Fruit fly (Drosophila melanogaster): Measurements from ENCODE around the gene CG14262.

The CG14262 gene

DNA sequence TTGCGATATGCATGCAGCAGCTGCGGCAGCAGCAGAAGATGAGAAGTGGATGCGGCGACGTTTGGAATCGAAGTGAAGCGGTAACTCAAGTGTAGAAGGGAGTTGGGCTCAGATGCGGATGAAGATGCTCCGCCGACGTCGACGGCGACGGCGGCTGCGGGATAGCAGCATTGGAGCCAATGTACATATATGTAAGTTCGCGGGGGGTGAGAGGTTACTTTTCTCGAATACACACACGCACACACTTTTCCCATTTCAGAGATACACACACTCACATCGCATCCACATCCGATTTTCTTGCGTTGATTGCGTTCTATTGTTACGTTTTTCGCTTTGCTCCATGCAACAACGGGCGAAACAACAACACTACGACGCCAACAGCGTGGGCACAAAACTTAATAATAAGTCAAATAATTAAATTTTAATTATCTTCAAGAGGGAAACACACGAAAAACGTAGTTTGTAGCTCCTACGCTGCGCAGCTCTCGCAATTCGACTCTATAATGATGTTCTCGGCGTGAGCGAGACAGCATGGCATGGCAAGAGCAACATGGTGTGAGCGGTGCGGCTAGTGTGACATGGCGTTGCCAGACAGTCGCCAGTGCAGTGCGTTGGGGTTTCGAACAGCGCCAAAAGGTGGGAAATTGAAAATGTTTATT, 20.4 kb downstream of the CG14262 start, which contains the start of gene CG18766 (continued):
- TF ChIP-seq fd59A (GFP tag; optimal IDR thresholded peaks at IDR 0.05) (no peak), Eip93F (GFP tag; optimal IDR thresholded peaks at IDR 0.05) (peak; percentile 66), Smox (GFP tag; optimal IDR thresholded peaks at IDR 0.05) (no peak), CG15336 (GFP tag; IDR thresholded peaks at IDR 0.05) (no peak), Lpt (GFP tag; optimal IDR thresholded peaks at IDR 0.05) (no peak), lz (GFP tag; optimal IDR thresholded peaks at IDR 0.05) (no peak), CG6163 (GFP tag; IDR thresholded peaks at IDR 0.05) (0 out of 3 replicates have a peak, but pooled peaks have one; percentile 46), spab (GFP tag; optimal IDR thresholded peaks at IDR 0.05) (no peak), Hr38 (GFP tag; optimal IDR thresholded peaks at IDR 0.05) (no peak), CG4318 (GFP tag; optimal IDR thresholded peaks at IDR 0.05) (no peak), CG10631 (GFP tag; optimal IDR thresholded peaks at IDR 0.05) (no peak), achi (GFP tag; optimal IDR thresholded peaks at IDR 0.05) (no peak), CG11294 (GFP tag; IDR thresholded peaks at IDR 0.05) (no peak), CG32006 (GFP tag; optimal IDR thresholded peaks at IDR 0.05) (peak; percentile 28), dac (GFP tag; optimal IDR thresholded peaks at IDR 0.05) (no peak), CG6808 (GFP tag; optimal IDR thresholded peaks at IDR 0.05) (no peak), CG6854 (GFP tag; optimal IDR thresholded peaks at IDR 0.05) (peak; percentile 58)

dm6 chr3R:27244412-27244741, 20.9 kb downstream of the CG14262 start:
- no peak for TF ChIP-seq achi (GFP tag; optimal IDR thresholded peaks at IDR 0.05)
- no peak for TF ChIP-seq CG11294 (GFP tag; IDR thresholded peaks at IDR 0.05)
- TF ChIP-seq fkh (GFP tag; optimal IDR thresholded peaks at IDR 0.05), result peak; percentile 89
- TF ChIP-seq Sox102F (GFP tag; optimal IDR thresholded peaks at IDR 0.05), result no peak
- no peak for TF ChIP-seq Hr39 (GFP tag; optimal IDR thresholded peaks at IDR 0.05)
- TF ChIP-seq dsx (GFP tag; optimal IDR thresholded peaks at IDR 0.05; ENCODE audit: poor library complexity, severe bottlenecking), result no peak
- TF ChIP-seq CG9139 (GFP tag; optimal IDR thresholded peaks at IDR 0.05), result no peak
- TF ChIP-seq OdsH (GFP tag; optimal IDR thresholded peaks at IDR 0.05), result no peak
- no peak for TF ChIP-seq CG6808 (GFP tag; optimal IDR thresholded peaks at IDR 0.05)
- TF ChIP-seq esn (GFP tag; optimal IDR thresholded peaks at IDR 0.05), result peak; percentile 3
- peak; percentile 5 for TF ChIP-seq lz (GFP tag; optimal IDR thresholded peaks at IDR 0.05)
- TF ChIP-seq Hr4 (GFP tag; optimal IDR thresholded peaks at IDR 0.05), result no peak
- TF ChIP-seq fd85E (GFP tag; optimal IDR thresholded peaks at IDR 0.05), result no peak
- TF ChIP-seq ss (GFP tag; optimal IDR thresholded peaks at IDR 0.05), result no peak
- TF ChIP-seq CG11762 (GFP tag; optimal IDR thresholded peaks at IDR 0.05; ENCODE audit: insufficient read depth), result no peak
- no peak for TF ChIP-seq CG8319 (GFP tag; optimal IDR thresholded peaks at IDR 0.05)
- TF ChIP-seq CG31627 (GFP tag; optimal IDR thresholded peaks at IDR 0.05), result no peak
- no peak for TF ChIP-seq CG3919 (GFP tag; optimal IDR thresholded peaks at IDR 0.05)
- TF ChIP-seq CG4318 (GFP tag; optimal IDR thresholded peaks at IDR 0.05), result no peak
- no peak for TF ChIP-seq dac (GFP tag; optimal IDR thresholded peaks at IDR 0.05)
- TF ChIP-seq CG15336 (GFP tag; IDR thresholded peaks at IDR 0.05), result no peak
- TF ChIP-seq Blimp-1 (GFP tag; optimal IDR thresholded peaks at IDR 0.05), result no peak
- TF ChIP-seq Eip78C (GFP tag), result no peak
- TF ChIP-seq CG6854 (GFP tag; optimal IDR thresholded peaks at IDR 0.05), result no peak
- no peak for TF ChIP-seq CG1621 (tag; optimal IDR thresholded peaks at IDR 0.05)

dm6 chr3R:27240967-27241366, 24.3 kb downstream of the CG14262 start, which contains the start of gene CG17991:
Gene CG17991 (plus strand): TSS chr3R:27241267.
- TF ChIP-seq CG6163 (GFP tag; IDR thresholded peaks at IDR 0.05) (no peak), CG11294 (GFP tag; IDR thresholded peaks at IDR 0.05) (no peak), Sox14 (GFP tag; optimal IDR thresholded peaks at IDR 0.05) (no peak), CG8319 (GFP tag; optimal IDR thresholded peaks at IDR 0.05) (no peak), fd85E (GFP tag; optimal IDR thresholded peaks at IDR 0.05) (no peak), cyc (GFP tag; optimal IDR thresholded peaks at IDR 0.05) (no peak), ss (GFP tag; optimal IDR thresholded peaks at IDR 0.05) (no peak), CG6792 (GFP tag; optimal IDR thresholded peaks at IDR 0.05) (no peak), CG6808 (GFP tag; optimal IDR thresholded peaks at IDR 0.05) (no peak), fd59A (GFP tag; optimal IDR thresholded peaks at IDR 0.05) (no peak)

All from whole organism, prepupa.